Worm (Caenorhabditis elegans) whole organism, mixed stage, embryonic: Measurements from ENCODE around the gene srv-9.

Source experiments
- blmp-1 ChIP-seq: fragments of 150-350 bp; optimal IDR thresholded peaks from 2 replicates; lab custom pipeline; 2014; ENCODE audit warnings: missing biosample characterization, missing genetic modification characterization
- ceh-43 ChIP-seq: fragments of 200-800 bp; sonication (Bioruptor generic); optimal IDR thresholded peaks from 2 replicates; lab custom pipeline; 2018; ENCODE audit warnings: mild to moderate bottlenecking, missing genetic modification characterization, moderate library complexity, missing compliant biosample characterization
- ham-2 ChIP-seq: fragments of 200-800 bp; sonication (Bioruptor generic); optimal IDR thresholded peaks from 2 replicates; lab custom pipeline; 2018; ENCODE audit warnings: mild to moderate bottlenecking, missing genetic modification characterization, missing compliant biosample characterization
- lin-13 ChIP-seq: fragments of 150-350 bp; optimal IDR thresholded peaks from 2 replicates; lab custom pipeline; 2014; ENCODE audit warnings: missing biosample characterization, missing genetic modification characterization
- nhr-12 ChIP-seq: fragments of 150-350 bp; optimal IDR thresholded peaks from 2 replicates; lab custom pipeline; 2014; ENCODE audit warnings: missing biosample characterization, missing genetic modification characterization
- nhr-237 ChIP-seq: fragments of 150-350 bp; optimal IDR thresholded peaks from 2 replicates; lab custom pipeline; 2014; ENCODE audit warnings: missing biosample characterization, missing genetic modification characterization

- TF ChIP-seq nhr-12 (tag; lab: Kevin White, UChicago) (no peak), blmp-1 (tag; lab: Kevin White, UChicago) (no peak), nhr-237 (tag; lab: Kevin White, UChicago) (no peak), ceh-43 (GFP tag; lab: Kevin White, UChicago) (no peak), lin-13 (tag; lab: Kevin White, UChicago) (no peak), ham-2 (GFP tag; lab: Kevin White, UChicago) (no peak)
Observed at ce11 chrV:13406511-13406910, 16.4 kb downstream of the srv-9 start, which contains the start of gene F53F1.2.
